Worm (Caenorhabditis elegans) whole organism, young adult: Measurements from ENCODE around the gene hip-1.

Source experiments
- F23B12.7 ChIP-seq: sonication (generic microtip); optimal IDR thresholded peaks from 2 replicates; lab custom pipeline; 2017; ENCODE audit warnings: missing genetic modification characterization, mild to moderate bottlenecking, missing compliant biosample characterization, antibody characterized with exemption, moderate library complexity; ENCODE audit not compliant: insufficient read depth
- F55B11.4 ChIP-seq: sonication (generic microtip); optimal IDR thresholded peaks from 2 replicates; lab custom pipeline; 2016; ENCODE audit warnings: missing compliant biosample characterization, missing genetic modification characterization, borderline replicate concordance; ENCODE audit not compliant: insufficient read depth
- F57A8.1 ChIP-seq: fragments of 200-800 bp; sonication (Bioruptor generic); optimal IDR thresholded peaks from 2 replicates; lab custom pipeline; 2018; ENCODE audit warnings: mild to moderate bottlenecking, missing genetic modification characterization, moderate library complexity, missing compliant biosample characterization
- T26A5.8 ChIP-seq: sonication (generic microtip); optimal IDR thresholded peaks from 2 replicates; lab custom pipeline; 2016; ENCODE audit warnings: missing genetic modification characterization, missing compliant biosample characterization
- Y95B8A.8 ChIP-seq: fragments of 200-800 bp; sonication (Bioruptor generic); IDR thresholded peaks from 2 replicates; pipeline ENCODE4 v1.3.6; 2022; ENCODE audit warnings: missing genetic modification reagents, missing genetic modification characterization, missing compliant biosample characterization
- atf-7 ChIP-seq: sonication (generic microtip); optimal IDR thresholded peaks from 2 replicates; lab custom pipeline; 2017; ENCODE audit warnings: mild to moderate bottlenecking, missing genetic modification characterization, missing compliant biosample characterization
- ccch-3 ChIP-seq: fragments of 200-800 bp; sonication (Bioruptor generic); optimal IDR thresholded peaks from 2 replicates; lab custom pipeline; 2018; ENCODE audit warnings: mild to moderate bottlenecking, missing genetic modification characterization, missing compliant biosample characterization
- cebp-1 ChIP-seq, 2 experiments: fragments of 200-800 bp in 1 of 2; sonication (Bioruptor generic) in 1 of 2; sonication (generic microtip) in 1 of 2; IDR thresholded peaks in 1 of 2; optimal IDR thresholded peaks in 1 of 2; 2 replicates each; pipeline versions ENCODE4 v1.3.6 to Lab custom; 2017 to 2022; ENCODE audit warnings: missing compliant biosample characterization in 2 of 2, missing genetic modification characterization in 2 of 2, mild to moderate bottlenecking in 1 of 2, missing genetic modification reagents in 1 of 2, moderate library complexity in 1 of 2
- cebp-2 ChIP-seq: fragments of 200-800 bp; sonication (Bioruptor generic); IDR thresholded peaks from 2 replicates; pipeline ENCODE4 v1.3.6; 2022; ENCODE audit warnings: missing genetic modification characterization, missing compliant biosample characterization
- ceh-27 ChIP-seq: fragments of 200-800 bp; sonication (Bioruptor generic); optimal IDR thresholded peaks from 2 replicates; lab custom pipeline; 2018; ENCODE audit warnings: mild to moderate bottlenecking, missing genetic modification characterization, moderate library complexity, missing compliant biosample characterization
- ceh-58 ChIP-seq: fragments of 200-800 bp; sonication (Bioruptor generic); IDR thresholded peaks from 2 replicates; pipeline ENCODE4 v1.3.6; 2022; ENCODE audit warnings: missing genetic modification characterization, missing compliant biosample characterization
- chd-7 ChIP-seq: sonication (generic microtip); optimal IDR thresholded peaks from 2 replicates; lab custom pipeline; 2016; ENCODE audit warnings: mild to moderate bottlenecking, missing genetic modification characterization, moderate library complexity, missing compliant biosample characterization
- dox-1 ChIP-seq: fragments of 200-800 bp; sonication (Bioruptor generic); IDR thresholded peaks from 2 replicates; pipeline ENCODE4 v1.3.6; 2022; ENCODE audit warnings: missing genetic modification reagents, missing genetic modification characterization, missing compliant biosample characterization
- egl-18 ChIP-seq: fragments of 200-800 bp; sonication (Bioruptor generic); IDR thresholded peaks from 2 replicates; pipeline ENCODE4 v1.3.6; 2022; ENCODE audit warnings: missing genetic modification reagents, missing genetic modification characterization, missing compliant biosample characterization
- egrh-3 ChIP-seq: fragments of 200-800 bp; sonication (Bioruptor generic); IDR thresholded peaks from 2 replicates; pipeline ENCODE4 v1.3.6; 2022; ENCODE audit warnings: missing genetic modification reagents, missing genetic modification characterization, missing compliant biosample characterization
- ets-4 ChIP-seq: fragments of 200-800 bp; sonication (Bioruptor generic); optimal IDR thresholded peaks from 2 replicates; lab custom pipeline; 2018; ENCODE audit warnings: mild to moderate bottlenecking, missing genetic modification characterization, missing compliant biosample characterization
- hlh-26 ChIP-seq: fragments of 200-800 bp; sonication (Bioruptor generic); conservative IDR thresholded peaks from 2 replicates; pipeline ENCODE4 v1.3.6; 2022; ENCODE audit warnings: missing genetic modification reagents, missing genetic modification characterization, missing compliant biosample characterization
- let-526 ChIP-seq: fragments of 200-800 bp; sonication (Bioruptor generic); IDR thresholded peaks from 2 replicates; pipeline ENCODE4 v1.3.6; 2022; ENCODE audit warnings: missing genetic modification reagents, missing genetic modification characterization, missing compliant biosample characterization
- let-607 ChIP-seq, 2 experiments: fragments of 200-800 bp in 1 of 2; sonication (Bioruptor generic) in 1 of 2; sonication (generic microtip) in 1 of 2; optimal IDR thresholded peaks; 2 replicates each; lab custom pipeline; 2016 to 2018; ENCODE audit warnings: mild to moderate bottlenecking in 2 of 2, missing compliant biosample characterization in 2 of 2, missing genetic modification characterization in 2 of 2, moderate library complexity in 2 of 2, missing genotype in 1 of 2
- madf-10 ChIP-seq: sonication (generic microtip); optimal IDR thresholded peaks from 2 replicates; lab custom pipeline; 2016; ENCODE audit warnings: mild to moderate bottlenecking, missing genetic modification characterization, missing compliant biosample characterization
- nhr-179 ChIP-seq: sonication (generic microtip); optimal IDR thresholded peaks from 2 replicates; lab custom pipeline; 2016; ENCODE audit warnings: mild to moderate bottlenecking, missing genetic modification characterization, missing compliant biosample characterization
- nhr-80 ChIP-seq: sonication (generic microtip); optimal IDR thresholded peaks from 2 replicates; lab custom pipeline; 2016; ENCODE audit warnings: missing genetic modification characterization, missing compliant biosample characterization
- pbrm-1 ChIP-seq: fragments of 200-800 bp; sonication (Bioruptor generic); IDR thresholded peaks from 2 replicates; pipeline ENCODE4 v1.3.6; 2022; ENCODE audit warnings: missing genetic modification reagents, missing genetic modification characterization, missing compliant biosample characterization
- rpc-1 ChIP-seq, 2 experiments: fragments of 150-350 bp in 1 of 2; sonication (generic microtip) in 1 of 2; optimal IDR thresholded peaks; 2 replicates each; lab custom pipeline; 2014 to 2018; ENCODE audit warnings: missing biosample characterization in 1 of 2, missing genetic modification characterization in 1 of 2, missing genetic modification reagents in 1 of 2, missing genotype in 1 of 2
- snpc-1.1 ChIP-seq: sonication (generic microtip); optimal IDR thresholded peaks from 2 replicates; lab custom pipeline; 2017; ENCODE audit warnings: missing genetic modification characterization, mild to moderate bottlenecking, missing compliant biosample characterization, antibody characterized with exemption, moderate library complexity, missing genotype, missing genetic modification reagents; ENCODE audit not compliant: insufficient read depth
- snpc-4 ChIP-seq, 5 experiments: fragments of 150-350 bp in 1 of 5; sonication (generic microtip) in 4 of 5; optimal IDR thresholded peaks; 2 replicates each; lab custom pipeline; 2014 to 2018; ENCODE audit warnings: missing genetic modification characterization in 5 of 5, missing biosample characterization in 3 of 5, antibody characterized with exemption in 2 of 5, mild to moderate bottlenecking in 2 of 5, missing compliant biosample characterization in 2 of 5, missing genotype in 2 of 5, moderate library complexity in 2 of 5, missing genetic modification reagents in 1 of 5
- tbp1 ChIP-seq: fragments of 200-800 bp; sonication (Bioruptor generic); optimal IDR thresholded peaks from 2 replicates; lab custom pipeline; 2018; ENCODE audit warnings: mild to moderate bottlenecking, missing genetic modification characterization, missing compliant biosample characterization
- unc-62 ChIP-seq: fragments of 150-350 bp; optimal IDR thresholded peaks from 2 replicates; lab custom pipeline; 2014; ENCODE audit warnings: missing biosample characterization, missing genetic modification reagents, missing genetic modification characterization
- zfh-2 ChIP-seq: fragments of 200-800 bp; sonication (Bioruptor generic); conservative IDR thresholded peaks from 2 replicates; pipeline ENCODE4 v1.3.6; 2022; ENCODE audit warnings: missing genetic modification reagents, missing genetic modification characterization, missing compliant biosample characterization
- ztf-22 ChIP-seq: fragments of 200-800 bp; sonication (Bioruptor generic); optimal IDR thresholded peaks from 2 replicates; lab custom pipeline; 2018; ENCODE audit warnings: mild to moderate bottlenecking, missing genetic modification characterization, moderate library complexity, missing compliant biosample characterization
- ztf-6 ChIP-seq: fragments of 200-800 bp; sonication (Bioruptor generic); IDR thresholded peaks from 2 replicates; pipeline ENCODE4 v1.3.6; 2022; ENCODE audit warnings: missing genetic modification reagents, missing genetic modification characterization, missing compliant biosample characterization

Gene hip-1

DNA sequence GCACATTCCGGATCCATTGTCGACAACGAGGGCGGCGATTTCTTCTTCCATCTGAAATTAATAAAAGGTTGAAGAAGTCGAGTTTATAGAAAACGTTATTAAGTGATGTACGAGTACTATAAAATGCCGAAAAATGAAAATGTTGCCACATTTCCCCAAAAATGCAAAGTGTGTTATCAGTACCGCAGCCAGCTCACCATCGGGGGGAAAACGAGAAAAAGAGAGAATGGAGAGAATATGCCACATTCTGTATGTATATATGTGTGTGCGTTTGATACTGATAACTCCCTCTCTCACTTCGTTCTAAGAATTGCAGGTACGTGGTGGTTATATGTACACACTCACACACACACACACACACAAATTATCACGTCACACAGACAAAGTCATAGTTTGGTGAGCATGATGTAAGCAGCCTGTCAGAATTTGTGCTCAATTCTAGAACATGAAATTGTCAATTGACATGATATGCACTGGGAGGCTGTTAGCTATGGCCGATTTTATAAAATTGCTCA lies 16.2 kb downstream of the hip-1 start, which contains the start of gene act-5:
Gene act-5, minus strand, starts transcription at position 51 of the 515 bp plus-strand sequence.
- TF ChIP-seq ztf-22 (GFP tag; lab: Kevin White, UChicago) (peak; percentile 4), F23B12.7 (tag; lab: Kevin White, UChicago) (peak; percentile 38), egl-18 (GFP tag; lab: Robert Waterston, UW) (no peak), tbp1 (GFP tag; lab: Kevin White, UChicago) (peak; percentile 35), nhr-80 (peak; percentile 87), snpc-1.1 (tag; lab: Kevin White, UChicago) (no peak), atf-7 (tag; lab: Kevin White, UChicago) (peak; percentile 77), let-607 (tag; optimal IDR thresholded peaks at IDR 0.05; lab: Kevin White, UChicago) (peak; percentile 11 to 82), ceh-27 (GFP tag; lab: Kevin White, UChicago) (no peak), cebp-1 (GFP tag; IDR thresholded peaks at IDR 0.05; lab: Robert Waterston, UW) (no peak), cebp-1 (tag; optimal IDR thresholded peaks at IDR 0.05; lab: Kevin White, UChicago) (peak; percentile 5), dox-1 (GFP tag; lab: Robert Waterston, UW) (0 out of 2 replicates have a peak, but pooled peaks have one; percentile 9), madf-10 (peak; percentile 24), ets-4 (GFP tag; lab: Kevin White, UChicago) (peak; percentile 53), unc-62 (GFP tag; lab: Kevin White, UChicago) (peak; percentile 17)

DNA sequence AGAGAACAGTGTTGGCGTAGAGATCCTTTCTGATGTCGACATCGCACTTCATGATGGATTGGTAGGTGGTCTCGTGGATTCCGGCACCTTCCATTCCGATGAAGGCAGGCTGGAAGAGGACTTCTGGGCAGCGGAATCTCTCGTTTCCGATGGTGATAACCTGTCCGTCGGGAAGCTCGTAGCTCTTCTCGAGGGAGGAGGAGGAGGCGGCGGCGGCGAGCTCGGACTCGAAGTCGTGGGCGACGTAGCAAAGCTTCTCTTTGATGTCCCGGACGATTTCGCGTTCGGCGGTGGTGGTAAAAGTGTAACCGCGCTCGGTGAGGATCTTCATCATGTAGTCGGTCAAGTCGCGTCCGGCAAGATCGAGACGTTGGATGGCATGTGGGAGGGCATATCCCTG lies 17.5 kb downstream of the hip-1 start:
- TF ChIP-seq let-526 (GFP tag; lab: Robert Waterston, UW) (no peak), egrh-3 (GFP tag; lab: Robert Waterston, UW) (peak; percentile 64; the same call in 1 of the 2 replicates), zfh-2 (peak; percentile 85), F57A8.1 (GFP tag; lab: Kevin White, UChicago) (no peak), ccch-3 (GFP tag; lab: Kevin White, UChicago) (no peak), egl-18 (GFP tag; lab: Robert Waterston, UW) (no peak), cebp-2 (GFP tag; lab: Robert Waterston, UW) (0 out of 2 replicates have a peak, but pooled peaks have one; percentile 36), hlh-26 (GFP tag; lab: Robert Waterston, UW) (no peak)

DNA sequence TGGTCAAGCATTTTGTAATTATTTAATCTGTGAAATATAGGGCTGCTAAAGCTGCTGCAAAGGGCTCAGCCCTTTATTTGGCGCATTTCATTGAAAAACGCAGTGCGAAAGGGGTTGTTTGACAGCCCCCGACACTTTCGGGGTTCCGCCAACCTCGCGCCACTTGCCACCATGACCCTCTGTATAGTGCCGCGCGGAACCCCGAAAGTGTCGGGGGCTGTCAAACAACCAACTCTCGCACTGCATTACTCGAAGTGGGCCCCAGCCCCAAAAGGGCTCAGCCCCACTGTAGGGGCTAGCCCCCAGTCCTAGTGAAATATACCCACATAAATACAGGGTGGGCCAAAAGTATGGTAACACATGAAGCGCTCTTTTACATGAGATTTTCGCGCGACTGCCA lies 22.0 kb downstream of the hip-1 start:
- TF ChIP-seq F55B11.4 (tag; lab: Kevin White, UChicago) (no peak), nhr-179 (tag; lab: Kevin White, UChicago) (no peak), snpc-4 (GFP tag; optimal IDR thresholded peaks at IDR 0.05; lab: Kevin White, UChicago) (no peak), snpc-4 (tag; optimal IDR thresholded peaks at IDR 0.05; lab: Kevin White, UChicago) (peak in 2 of 4 experiments; percentile 36 to 84), T26A5.8 (tag; lab: Kevin White, UChicago) (no peak), ztf-6 (GFP tag; lab: Robert Waterston, UW) (no peak), Y95B8A.8 (GFP tag; lab: Robert Waterston, UW) (no peak), ceh-58 (no peak), rpc-1 (optimal IDR thresholded peaks at IDR 0.05; lab: Kevin White, UChicago) (no peak), rpc-1 (tag; optimal IDR thresholded peaks at IDR 0.05; lab: Kevin White, UChicago) (no peak), chd-7 (tag; lab: Kevin White, UChicago) (no peak), snpc-1.1 (tag; lab: Kevin White, UChicago) (peak; percentile 24), pbrm-1 (GFP tag; lab: Robert Waterston, UW) (0 out of 2 replicates have a peak, but pooled peaks have one; percentile 18)
